Fruit fly (Drosophila melanogaster): ENCODE data around the gene CG9541.

Gene CG9541

dm6 chr2L:8982584-8983302, 7.5 kb upstream of the CG9541 start (continued):
- TF ChIP-seq gsb (GFP tag; IDR thresholded peaks at IDR 0.05) (no peak; the same call in 1 of the 2 replicates), CG17802 (tag; optimal IDR thresholded peaks at IDR 0.05) (no peak), vnd (GFP tag; IDR thresholded peaks at IDR 0.05; ENCODE audit: partially characterized antibody) (no peak), ap (GFP tag; IDR thresholded peaks at IDR 0.05) (no peak), ind (GFP tag; optimal IDR thresholded peaks at IDR 0.05) (peak; percentile 42), CG7987 (GFP tag; optimal IDR thresholded peaks at IDR 0.05) (no peak), CG12219 (GFP tag; optimal IDR thresholded peaks at IDR 0.05) (no peak), Ssrp (tag; optimal IDR thresholded peaks at IDR 0.05) (no peak), CG4617 (GFP tag; optimal IDR thresholded peaks at IDR 0.05; ENCODE audit: borderline replicate concordance) (no peak), Med (GFP tag) (peak; percentile 89), nom (GFP tag; optimal IDR thresholded peaks at IDR 0.05) (no peak), sim (GFP tag; IDR thresholded peaks at IDR 0.05) (no peak), CG5953 (GFP tag; IDR thresholded peaks at IDR 0.05) (no peak), Oli (tag; optimal IDR thresholded peaks at IDR 0.05) (peak; percentile 62), CG17912 (GFP tag; optimal IDR thresholded peaks at IDR 0.05) (no peak), sens (GFP tag) (peak; percentile 92), CG5180 (GFP tag; optimal IDR thresholded peaks at IDR 0.05) (peak; percentile 13), hth (optimal IDR thresholded peaks at IDR 0.05) (no peak), chinmo (GFP tag; IDR thresholded peaks at IDR 0.05; ENCODE audit: partially characterized antibody) (no peak), bsh (GFP tag; optimal IDR thresholded peaks at IDR 0.05) (peak in 1 of 2 experiments; percentile 23), CG6654 (GFP tag; optimal IDR thresholded peaks at IDR 0.05) (no peak), Hand (GFP tag; optimal IDR thresholded peaks at IDR 0.05) (no peak), lov (optimal IDR thresholded peaks at IDR 0.05) (no peak), lov (GFP tag; IDR thresholded peaks at IDR 0.05) (no peak), dm (GFP tag; optimal IDR thresholded peaks at IDR 0.05) (peak; percentile 11), scrt (GFP tag; optimal IDR thresholded peaks at IDR 0.05) (peak; percentile 38), CG10462 (GFP tag; optimal IDR thresholded peaks at IDR 0.05) (no peak), mam (GFP tag; optimal IDR thresholded peaks at IDR 0.05) (peak; percentile 42), Aef1 (GFP tag; IDR thresholded peaks at IDR 0.05) (no peak; the same call in 2 of the 3 replicates), sug (tag; optimal IDR thresholded peaks at IDR 0.05) (no peak), Six4 (GFP tag; optimal IDR thresholded peaks at IDR 0.05) (no peak), da (GFP tag; optimal IDR thresholded peaks at IDR 0.05) (no peak), BtbVII (GFP tag; optimal IDR thresholded peaks at IDR 0.05) (peak; percentile 40), Hr39 (optimal IDR thresholded peaks at IDR 0.05) (no peak), unc-4 (GFP tag; IDR thresholded peaks at IDR 0.05; ENCODE audit: partially characterized antibody) (no peak), mld (GFP tag; IDR thresholded peaks at IDR 0.05; ENCODE audit: partially characterized antibody) (no peak), CG2889 (GFP tag; IDR thresholded peaks at IDR 0.05) (no peak), kah (GFP tag; optimal IDR thresholded peaks at IDR 0.05) (no peak), CG4328 (GFP tag; optimal IDR thresholded peaks at IDR 0.05) (no peak), stc (GFP tag; IDR thresholded peaks at IDR 0.05) (peak; percentile 66), nmo (GFP tag; optimal IDR thresholded peaks at IDR 0.05) (peak; percentile 43), caup (GFP tag; optimal IDR thresholded peaks at IDR 0.05; ENCODE audit: severe bottlenecking) (peak; percentile 27), CG34422 (GFP tag; IDR thresholded peaks at IDR 0.05) (no peak), CG32772 (GFP tag; IDR thresholded peaks at IDR 0.05) (no peak), btn (GFP tag; optimal IDR thresholded peaks at IDR 0.05) (no peak), sob (GFP tag; IDR thresholded peaks at IDR 0.05) (peak; percentile 47; the same call in 1 of the 2 replicates), vfl (GFP tag; optimal IDR thresholded peaks at IDR 0.05) (no peak), CG30020 (tag; optimal IDR thresholded peaks at IDR 0.05) (no peak), CG18476 (GFP tag; optimal IDR thresholded peaks at IDR 0.05) (no peak), CG2202 (tag; optimal IDR thresholded peaks at IDR 0.05) (no peak)

Measured in whole organism, embryonic.